Worm (Caenorhabditis elegans) whole organism, midembryonic: ENCODE results near the gene K09C6.9.

Source experiments
- T22C8.4 ChIP-seq: fragments of 200-800 bp; sonication (Bioruptor generic); IDR thresholded peaks from 2 replicates; pipeline ENCODE4 v1.3.6; 2022; ENCODE audit warnings: missing genetic modification characterization, missing compliant biosample characterization
- cog-1 ChIP-seq: sonication (generic microtip); optimal IDR thresholded peaks from 2 replicates; lab custom pipeline; 2016; ENCODE audit warnings: missing genetic modification characterization, missing compliant biosample characterization
- flt-1 ChIP-seq: fragments of 200-800 bp; sonication (Bioruptor generic); IDR thresholded peaks from 2 replicates; pipeline ENCODE4 v1.3.6; 2022; ENCODE audit warnings: missing genetic modification characterization, missing compliant biosample characterization
- klf-2 ChIP-seq: fragments of 200-800 bp; sonication (Bioruptor generic); conservative IDR thresholded peaks from 2 replicates; pipeline ENCODE4 v1.3.6; 2022; ENCODE audit warnings: missing genetic modification reagents, missing genetic modification characterization, missing compliant biosample characterization
- med-1 ChIP-seq: sonication (generic microtip); optimal IDR thresholded peaks from 2 replicates; lab custom pipeline; 2017; ENCODE audit warnings: missing genetic modification characterization, mild to moderate bottlenecking, missing compliant biosample characterization, antibody characterized with exemption, missing genetic modification reagents; ENCODE audit not compliant: insufficient read depth
- ref-1 ChIP-seq: fragments of 200-800 bp; sonication (Bioruptor generic); conservative IDR thresholded peaks from 2 replicates; pipeline ENCODE4 v1.3.6; 2022; ENCODE audit warnings: missing genetic modification reagents, missing genetic modification characterization, missing compliant biosample characterization
- tab-1 ChIP-seq: fragments of 200-800 bp; sonication (Bioruptor generic); IDR thresholded peaks from 2 replicates; pipeline ENCODE4 v1.3.6; 2022; ENCODE audit warnings: missing genetic modification characterization, missing compliant biosample characterization
- ztf-23 ChIP-seq: fragments of 200-800 bp; sonication (Bioruptor generic); IDR thresholded peaks from 2 replicates; pipeline ENCODE4 v1.3.6; 2022; ENCODE audit warnings: missing genetic modification reagents, missing genetic modification characterization, missing compliant biosample characterization

DNA sequence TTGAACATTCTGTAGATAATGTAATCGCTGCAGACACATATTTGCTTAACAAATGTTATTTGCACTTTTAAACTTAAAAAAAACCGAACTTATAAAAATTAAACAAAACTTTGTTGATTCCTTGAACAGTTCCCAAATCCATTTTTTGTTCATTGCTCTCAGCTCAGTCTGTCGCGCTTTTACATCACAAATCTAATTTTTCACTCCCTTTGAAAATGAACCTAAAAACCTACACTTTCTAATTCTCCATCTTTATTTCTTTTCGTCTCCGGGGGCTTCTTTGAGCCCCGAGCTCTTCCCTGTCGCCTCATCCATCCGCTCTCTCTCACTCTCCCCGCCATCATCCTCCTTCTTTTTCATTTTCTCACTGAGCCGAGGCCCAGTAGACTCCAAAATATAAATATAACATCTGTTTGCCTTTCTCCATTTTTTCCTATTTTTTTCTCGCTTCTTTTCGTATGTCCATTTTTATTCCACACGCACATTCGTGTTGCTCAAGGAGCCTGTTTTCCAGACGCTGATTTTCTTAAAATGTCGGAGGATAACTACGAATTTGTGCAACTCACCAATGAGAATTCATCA, 44.5 kb downstream of the K09C6.9 start, which contains the start of gene R13D11.4:
- TF ChIP-seq tab-1 (GFP tag; lab: Robert Waterston, UW), result no peak
- no peak for TF ChIP-seq ref-1 (GFP tag; lab: Robert Waterston, UW)
- TF ChIP-seq klf-2 (GFP tag; lab: Robert Waterston, UW), result no peak
- TF ChIP-seq cog-1 (tag; lab: Kevin White, UChicago), result no peak
- no peak for TF ChIP-seq flt-1 (GFP tag; lab: Robert Waterston, UW)
- TF ChIP-seq T22C8.4 (GFP tag; lab: Robert Waterston, UW), result no peak
- no peak for TF ChIP-seq med-1 (GFP tag; lab: Kevin White, UChicago)
- TF ChIP-seq ztf-23 (GFP tag; lab: Robert Waterston, UW), result no peak
